Worm (Caenorhabditis elegans): ENCODE data around the gene srh-52.

ce11 chrV:15404859-15405258 lies 28.7 kb upstream of the srh-52 start, which contains the start of gene srh-258:
- TF ChIP-seq lin-39 (tag; optimal IDR thresholded peaks at IDR 0.05) (no peak), ceh-16 (tag; optimal IDR thresholded peaks at IDR 0.05) (no peak)

Data from whole organism, L2 larva.